Worm (Caenorhabditis elegans): ENCODE measurements around the gene F38B2.2.

DNA sequence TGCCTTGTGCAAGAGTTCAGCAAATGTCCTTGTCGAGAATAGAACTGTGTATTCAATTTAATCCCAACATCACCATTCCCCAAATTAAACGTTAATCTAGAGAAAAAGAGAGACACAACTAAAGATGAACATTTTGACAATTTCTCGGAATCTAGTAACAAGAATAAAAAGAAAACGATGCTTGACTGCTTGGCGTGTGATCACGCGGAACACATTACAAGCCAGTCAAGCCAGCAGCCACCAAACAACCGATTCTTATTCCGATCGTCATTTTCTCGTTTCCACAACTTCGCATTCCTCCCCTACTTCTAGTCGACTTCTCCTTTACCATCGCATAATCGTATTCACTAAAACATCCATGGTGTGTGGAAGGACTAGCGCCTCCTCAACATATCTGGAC is 29.8 kb downstream of the F38B2.2 start:
- no peak for TF ChIP-seq nhr-28 (tag; optimal IDR thresholded peaks at IDR 0.05)
- TF ChIP-seq ztf-11 (tag; optimal IDR thresholded peaks at IDR 0.05) = no peak
- TF ChIP-seq F26F4.8 (GFP tag; conservative IDR thresholded peaks at IDR 0.05) = no peak
- TF ChIP-seq tra-1 (GFP tag; IDR thresholded peaks at IDR 0.05) = no peak
- no peak for TF ChIP-seq mep-1 (tag; optimal IDR thresholded peaks at IDR 0.05)
- TF ChIP-seq dve-1 (tag; optimal IDR thresholded peaks at IDR 0.05; ENCODE audit: insufficient read depth) = no peak
- no peak for TF ChIP-seq nhr-237 (tag; optimal IDR thresholded peaks at IDR 0.05)
- TF ChIP-seq lsy-2 (tag; optimal IDR thresholded peaks at IDR 0.05) = no peak
- TF ChIP-seq ces-1 (GFP tag; optimal IDR thresholded peaks at IDR 0.05) = no peak
- no peak for TF ChIP-seq nhr-25 (tag; optimal IDR thresholded peaks at IDR 0.05; ENCODE audit: borderline replicate concordance, insufficient read depth)

Measured in whole organism, L4 larva.